Worm (Caenorhabditis elegans) whole organism, L4/young adult: ENCODE results near the gene C53A3.4.

Source experiments
- W03F9.2 ChIP-seq: fragments of 150-350 bp; optimal IDR thresholded peaks from 2 replicates; lab custom pipeline; 2014; ENCODE audit warnings: missing biosample characterization, missing genetic modification characterization
- him-1 ChIP-seq: sonication (generic microtip); optimal IDR thresholded peaks from 2 replicates; lab custom pipeline; 2016; ENCODE audit warnings: missing genotype, missing genetic modification reagents, missing genetic modification characterization, missing compliant biosample characterization

- no peak for TF ChIP-seq him-1 (tag; lab: Kevin White, UChicago)
- no peak for TF ChIP-seq W03F9.2 (tag; lab: Kevin White, UChicago)
Observed at ce11 chrV:5741237-5741636, 17.4 kb downstream of the C53A3.4 start.
